Worm (Caenorhabditis elegans): Measurements from ENCODE around the gene Y43F8B.13.

Y43F8B.13 gene

DNA sequence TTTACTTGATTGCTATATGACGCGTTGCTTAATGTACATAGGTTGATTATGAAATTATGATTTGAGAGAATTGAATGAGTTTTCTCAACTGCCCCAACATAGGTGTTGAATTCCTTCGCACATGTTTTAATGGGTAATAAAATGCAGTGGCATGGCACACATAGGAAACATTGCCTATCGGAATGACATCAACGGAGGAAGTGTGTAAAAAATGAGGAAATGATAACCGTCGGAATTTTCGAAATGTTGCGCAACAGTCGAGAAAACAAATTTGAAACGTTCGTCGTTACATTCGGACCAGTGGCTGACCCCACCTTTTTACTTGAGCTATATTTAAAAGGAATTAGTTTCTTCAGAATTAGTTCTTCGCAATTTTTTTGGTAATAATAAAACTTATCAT lies 23.7 kb upstream of the Y43F8B.13 start:
- TF ChIP-seq nhr-76 (tag; optimal IDR thresholded peaks at IDR 0.05), result no peak
- TF ChIP-seq pha-4 (tag; optimal IDR thresholded peaks at IDR 0.05), result no peak
- TF ChIP-seq sem-2 (GFP tag; optimal IDR thresholded peaks at IDR 0.05), result no peak
- TF ChIP-seq lsy-2 (tag; optimal IDR thresholded peaks at IDR 0.05), result no peak
- TF ChIP-seq lin-32 (GFP tag; optimal IDR thresholded peaks at IDR 0.05), result no peak
- no peak for TF ChIP-seq nhr-2 (tag; optimal IDR thresholded peaks at IDR 0.05)
- TF ChIP-seq hlh-1 (tag; optimal IDR thresholded peaks at IDR 0.05), result no peak
- no peak for TF ChIP-seq mls-2 (tag; optimal IDR thresholded peaks at IDR 0.05)
- TF ChIP-seq bed-3 (GFP tag; optimal IDR thresholded peaks at IDR 0.05), result no peak
- TF ChIP-seq cnd-1 (tag; optimal IDR thresholded peaks at IDR 0.05), result no peak
- no peak for TF ChIP-seq ztf-11 (tag; optimal IDR thresholded peaks at IDR 0.05)
- no peak for TF ChIP-seq tbx-8 (GFP tag; optimal IDR thresholded peaks at IDR 0.05)
- no peak for TF ChIP-seq ceh-83 (GFP tag; optimal IDR thresholded peaks at IDR 0.05)
- TF ChIP-seq unc-39 (tag; optimal IDR thresholded peaks at IDR 0.05), result no peak
- TF ChIP-seq elt-3 (tag; optimal IDR thresholded peaks at IDR 0.05), result no peak
- TF ChIP-seq nhr-12 (tag; optimal IDR thresholded peaks at IDR 0.05), result no peak
- TF ChIP-seq ces-1 (GFP tag; optimal IDR thresholded peaks at IDR 0.05), result no peak

- no peak for TF ChIP-seq nhr-12 (tag; optimal IDR thresholded peaks at IDR 0.05)
- TF ChIP-seq lsy-2 (tag; optimal IDR thresholded peaks at IDR 0.05), result no peak
- TF ChIP-seq cnd-1 (tag; optimal IDR thresholded peaks at IDR 0.05), result no peak
- TF ChIP-seq ceh-83 (GFP tag; optimal IDR thresholded peaks at IDR 0.05), result no peak
- no peak for TF ChIP-seq mab-5 (tag; optimal IDR thresholded peaks at IDR 0.05)
- TF ChIP-seq unc-120 (tag; optimal IDR thresholded peaks at IDR 0.05; ENCODE audit: poor library complexity, severe bottlenecking), result no peak
- no peak for TF ChIP-seq tbx-8 (GFP tag; optimal IDR thresholded peaks at IDR 0.05)
- no peak for TF ChIP-seq drap-1 (GFP tag; optimal IDR thresholded peaks at IDR 0.05)
- no peak for TF ChIP-seq bed-3 (GFP tag; optimal IDR thresholded peaks at IDR 0.05)
- TF ChIP-seq elt-1 (tag; optimal IDR thresholded peaks at IDR 0.05; ENCODE audit: borderline replicate concordance, insufficient read depth), result no peak
- TF ChIP-seq flh-1 (GFP tag; optimal IDR thresholded peaks at IDR 0.05), result no peak
- no peak for TF ChIP-seq nhr-2 (tag; optimal IDR thresholded peaks at IDR 0.05)
- TF ChIP-seq ceh-39 (tag; optimal IDR thresholded peaks at IDR 0.05), result no peak
- TF ChIP-seq ztf-11 (tag; optimal IDR thresholded peaks at IDR 0.05), result no peak
- no peak for TF ChIP-seq lin-13 (tag; optimal IDR thresholded peaks at IDR 0.05)
- no peak for TF ChIP-seq sptf-1 (tag; optimal IDR thresholded peaks at IDR 0.05)
Observed at ce11 chrV:19432972-19433371, 22.8 kb upstream of the Y43F8B.13 start, which contains the start of gene C25F9.11. Gene C25F9.11 (minus strand): TSS chrV:19433072.

ce11 chrV:19433806-19434437 lies 21.8 kb upstream of the Y43F8B.13 start, which contains the start of gene C25F9.16:
Gene C25F9.16 (plus strand): TSS chrV:19434387.
- TF ChIP-seq mab-5 (tag; optimal IDR thresholded peaks at IDR 0.05) (no peak), ceh-43 (GFP tag; optimal IDR thresholded peaks at IDR 0.05) (no peak), snpc-4 (tag; optimal IDR thresholded peaks at IDR 0.05) (no peak), nhr-237 (tag; optimal IDR thresholded peaks at IDR 0.05) (no peak), unc-120 (tag; optimal IDR thresholded peaks at IDR 0.05; ENCODE audit: poor library complexity, severe bottlenecking) (no peak), zip-8 (tag; optimal IDR thresholded peaks at IDR 0.05) (peak; percentile 29), nhr-2 (tag; optimal IDR thresholded peaks at IDR 0.05) (no peak), flh-1 (GFP tag; optimal IDR thresholded peaks at IDR 0.05) (no peak)

- no peak for TF ChIP-seq ham-2 (GFP tag; optimal IDR thresholded peaks at IDR 0.05)
- no peak for TF ChIP-seq drap-1 (GFP tag; optimal IDR thresholded peaks at IDR 0.05)
- TF ChIP-seq M03D4.4 (tag; optimal IDR thresholded peaks at IDR 0.05), result no peak
- no peak for TF ChIP-seq ces-1 (GFP tag; optimal IDR thresholded peaks at IDR 0.05)
- no peak for TF ChIP-seq mep-1 (tag; optimal IDR thresholded peaks at IDR 0.05)
- no peak for TF ChIP-seq lin-32 (GFP tag; optimal IDR thresholded peaks at IDR 0.05)
- TF ChIP-seq hlh-1 (tag; optimal IDR thresholded peaks at IDR 0.05), result no peak
- TF ChIP-seq mab-5 (tag; optimal IDR thresholded peaks at IDR 0.05), result no peak
- no peak for TF ChIP-seq elt-1 (tag; optimal IDR thresholded peaks at IDR 0.05; ENCODE audit: borderline replicate concordance, insufficient read depth)
Observed at ce11 chrV:19436307-19436706, 19.4 kb upstream of the Y43F8B.13 start, which contains the start of gene C25F9.14. Gene C25F9.14 (plus strand): TSS chrV:19436484.

All from whole organism, mixed stage, embryonic.